Fruit fly (Drosophila melanogaster): ENCODE measurements around the gene emei.

Gene emei

dm6 chr3L:11074043-11074853 lies 35.2 kb upstream of the emei start, which contains the start of the genes Pfdn2 and Noc1 (continued):
- TF ChIP-seq da (GFP tag; optimal IDR thresholded peaks at IDR 0.05) (no peak), NfI (GFP tag; optimal IDR thresholded peaks at IDR 0.05) (peak; percentile 41), insv (GFP tag; optimal IDR thresholded peaks at IDR 0.05) (no peak), Ravus (GFP tag; IDR thresholded peaks at IDR 0.05) (no peak), CG17612 (GFP tag; IDR thresholded peaks at IDR 0.05) (no peak), CG14667 (GFP tag; IDR thresholded peaks at IDR 0.05) (peak; percentile 12; the same call in 1 of the 2 replicates), Bdp1 (GFP tag; optimal IDR thresholded peaks at IDR 0.05) (no peak), grau (tag; optimal IDR thresholded peaks at IDR 0.05) (peak; percentile 71), phol (tag; optimal IDR thresholded peaks at IDR 0.05) (peak; percentile 42), fd3F (GFP tag; optimal IDR thresholded peaks at IDR 0.05) (peak; percentile 53), Dip3 (GFP tag; optimal IDR thresholded peaks at IDR 0.05) (no peak), CG14710 (tag; optimal IDR thresholded peaks at IDR 0.05) (peak; percentile 73), cas (GFP tag; IDR thresholded peaks at IDR 0.05) (0 out of 2 replicates have a peak, but pooled peaks have one; percentile 7), CG9215 (GFP tag; IDR thresholded peaks at IDR 0.05) (peak; percentile 39; the same call in 1 of the 2 replicates), Eip74EF (GFP tag; optimal IDR thresholded peaks at IDR 0.05) (no peak), Dp (GFP tag; optimal IDR thresholded peaks at IDR 0.05) (peak; percentile 7), mld (GFP tag; IDR thresholded peaks at IDR 0.05; ENCODE audit: partially characterized antibody) (no peak), CG2712 (tag; optimal IDR thresholded peaks at IDR 0.05) (peak; percentile 78), slp2 (GFP tag; optimal IDR thresholded peaks at IDR 0.05) (no peak), unc-4 (GFP tag; IDR thresholded peaks at IDR 0.05; ENCODE audit: partially characterized antibody) (no peak), CG1024 (GFP tag; IDR thresholded peaks at IDR 0.05) (no peak), CG10979 (tag; optimal IDR thresholded peaks at IDR 0.05) (peak; percentile 33), cwo (GFP tag; optimal IDR thresholded peaks at IDR 0.05) (peak; percentile 82), CG17568 (GFP tag; optimal IDR thresholded peaks at IDR 0.05) (no peak), p53 (GFP tag; optimal IDR thresholded peaks at IDR 0.05) (no peak), Dll (GFP tag; IDR thresholded peaks at IDR 0.05; ENCODE audit: partially characterized antibody) (no peak), Spps (tag; optimal IDR thresholded peaks at IDR 0.05) (no peak), luna (GFP tag; optimal IDR thresholded peaks at IDR 0.05) (no peak), Opbp (GFP tag; IDR thresholded peaks at IDR 0.05; ENCODE audit: partially characterized antibody) (no peak), Fer1 (GFP tag; optimal IDR thresholded peaks at IDR 0.05) (no peak), pzg (GFP tag; optimal IDR thresholded peaks at IDR 0.05) (peak; percentile 37), CG11093 (GFP tag; IDR thresholded peaks at IDR 0.05) (no peak), CG31224 (GFP tag; IDR thresholded peaks at IDR 0.05) (peak; percentile 32; the same call in 1 of the 2 replicates), CG12219 (GFP tag; optimal IDR thresholded peaks at IDR 0.05) (no peak), Dbx (GFP tag; IDR thresholded peaks at IDR 0.05) (0 out of 3 replicates have a peak, but pooled peaks have one; percentile 31), onecut (GFP tag; IDR thresholded peaks at IDR 0.05) (no peak), CG34376 (GFP tag; optimal IDR thresholded peaks at IDR 0.05) (no peak), Dref (GFP tag; IDR thresholded peaks at IDR 0.05) (no peak), hb (GFP tag; IDR thresholded peaks at IDR 0.05; ENCODE audit: partially characterized antibody) (no peak), CG3995 (GFP tag; optimal IDR thresholded peaks at IDR 0.05) (peak; percentile 60), Mes4 (GFP tag; optimal IDR thresholded peaks at IDR 0.05) (no peak), Sox100B (GFP tag; optimal IDR thresholded peaks at IDR 0.05) (no peak), CG1233 (GFP tag; optimal IDR thresholded peaks at IDR 0.05) (no peak), Rfx (GFP tag; IDR thresholded peaks at IDR 0.05) (peak; percentile 70), gcm (GFP tag; optimal IDR thresholded peaks at IDR 0.05) (no peak), sim (GFP tag; IDR thresholded peaks at IDR 0.05) (no peak), CG14441 (GFP tag; IDR thresholded peaks at IDR 0.05) (no peak; the same call in 1 of the 2 replicates), jumu (GFP tag; optimal IDR thresholded peaks at IDR 0.05) (no peak), Elba2 (GFP tag; optimal IDR thresholded peaks at IDR 0.05) (no peak)
